Fruit fly (Drosophila melanogaster) whole organism, wandering third instar larva: Measurements from ENCODE around the gene Ras64B.

Experiments
- br ChIP-seq: fragments of 200-800 bp; sonication (Bioruptor generic); optimal IDR thresholded peaks from 2 replicates; lab custom pipeline; 2016; ENCODE audit warnings: missing biosample characterization, missing genetic modification characterization
- brk ChIP-seq: fragments of 200-800 bp; sonication (Bioruptor generic); optimal IDR thresholded peaks from 2 replicates; lab custom pipeline; 2016; ENCODE audit warnings: missing biosample characterization, mild to moderate bottlenecking, missing genetic modification characterization
- jim ChIP-seq: fragments of 175-275, 200-325 bp; sonication (Bioruptor generic); optimal IDR thresholded peaks from 2 replicates; lab custom pipeline; 2016; ENCODE audit warnings: missing biosample characterization, mild to moderate bottlenecking, missing genetic modification characterization

dm6 chr3L:4115107-4115506, 23.8 kb upstream of the Ras64B start:
- no peak for TF ChIP-seq br (GFP tag; lab: Kevin White, UChicago)
- no peak for TF ChIP-seq jim (GFP tag; lab: Kevin White, UChicago)
- no peak for TF ChIP-seq brk (GFP tag; lab: Kevin White, UChicago)
